Fruit fly (Drosophila melanogaster) whole organism: ENCODE data around the gene mia.

Experiments used
- pan ChIP-seq: fragments of >200 bp; optimal IDR thresholded peaks from 2 replicates; lab custom pipeline; 2017
- psq ChIP-seq: fragments of >200 bp; optimal IDR thresholded peaks from 2 replicates; lab custom pipeline; 2017
- usp ChIP-seq: fragments of >200 bp; optimal IDR thresholded peaks from 2 replicates; lab custom pipeline; 2017; ENCODE audit warnings: missing biosample characterization, missing genetic modification characterization, mixed read lengths

- TF ChIP-seq usp (GFP tag; lab: Kevin White, UChicago) = no peak
- no peak for TF ChIP-seq psq (lab: Kevin White, UChicago)
- TF ChIP-seq pan (lab: Kevin White, UChicago) = no peak
Measured at dm6 chr3R:5550452-5550851, 516 bp downstream of the mia start.
